Fruit fly (Drosophila melanogaster) whole organism, prepupa: ENCODE measurements around the gene PGRP-SB1.
A peak's percentile ranks its signal among the peaks of the same experiment; 100 is the strongest.

Source experiments
- Blimp-1 ChIP-seq: fragments of 200-800 bp; sonication (Bioruptor generic); optimal IDR thresholded peaks from 3 replicates; lab custom pipeline; 2017; ENCODE audit warnings: missing biosample characterization, missing genetic modification characterization, mild to moderate bottlenecking, moderate library complexity, missing genetic modification reagents
- CG10631 ChIP-seq: fragments of 200-800 bp; sonication (Bioruptor generic); optimal IDR thresholded peaks from 2 replicates; lab custom pipeline; 2016; ENCODE audit warnings: missing biosample characterization, missing genetic modification characterization
- CG10669 ChIP-seq: fragments of 200-800 bp; sonication (Bioruptor generic); optimal IDR thresholded peaks from 3 replicates; lab custom pipeline; 2018; ENCODE audit warnings: missing biosample characterization, mild to moderate bottlenecking, missing genetic modification characterization, moderate library complexity
- CG11294 ChIP-seq: fragments of 200-800 bp; sonication (Bioruptor generic); IDR thresholded peaks from 2 replicates; pipeline ENCODE4 v1.3.6; 2022; ENCODE audit warnings: missing biosample characterization, missing genetic modification characterization
- CG11762 ChIP-seq: fragments of 200-800 bp; sonication (Bioruptor generic); optimal IDR thresholded peaks from 3 replicates; lab custom pipeline; 2016; ENCODE audit warnings: missing biosample characterization, missing genetic modification characterization; ENCODE audit not compliant: insufficient read depth
- CG11902 ChIP-seq: fragments of 200-800 bp; sonication (Bioruptor generic); optimal IDR thresholded peaks from 3 replicates; lab custom pipeline; 2016; ENCODE audit warnings: missing biosample characterization, missing genetic modification characterization
- CG15336 ChIP-seq: fragments of 200-800 bp; sonication (Bioruptor generic); IDR thresholded peaks from 2 replicates; pipeline ENCODE4 v1.3.6; 2022; ENCODE audit warnings: missing biosample characterization, missing genetic modification characterization
- CG1621 ChIP-seq: fragments of 200-800 bp; sonication (Bioruptor generic); optimal IDR thresholded peaks from 3 replicates; lab custom pipeline; 2018; ENCODE audit warnings: missing biosample characterization, mild to moderate bottlenecking, missing genetic modification characterization
- CG16779 ChIP-seq: fragments of 200-800 bp; sonication (Bioruptor generic); optimal IDR thresholded peaks from 3 replicates; lab custom pipeline; 2017; ENCODE audit warnings: missing biosample characterization, mild to moderate bottlenecking, missing genetic modification characterization
- CG3032 ChIP-seq: fragments of 200-800 bp; optimal IDR thresholded peaks from 2 replicates; lab custom pipeline; 2019; ENCODE audit warnings: missing biosample characterization, mild to moderate bottlenecking, missing genetic modification characterization, moderate library complexity
- CG31627 ChIP-seq: fragments of 200-800 bp; sonication (Bioruptor generic); optimal IDR thresholded peaks from 3 replicates; lab custom pipeline; 2016; ENCODE audit warnings: missing biosample characterization, missing genetic modification characterization
- CG32006 ChIP-seq: fragments of 200-800 bp; sonication (Bioruptor generic); optimal IDR thresholded peaks from 3 replicates; lab custom pipeline; 2017; ENCODE audit warnings: missing biosample characterization, mild to moderate bottlenecking, missing genetic modification characterization
- CG34406 ChIP-seq: fragments of 200-800 bp; sonication (Bioruptor generic); optimal IDR thresholded peaks from 3 replicates; lab custom pipeline; 2016; ENCODE audit warnings: missing biosample characterization, missing genetic modification characterization
- CG3919 ChIP-seq: fragments of 200-800 bp; sonication (Bioruptor generic); optimal IDR thresholded peaks from 3 replicates; lab custom pipeline; 2016; ENCODE audit warnings: missing biosample characterization, missing genetic modification characterization
- CG6163 ChIP-seq: fragments of 200-800 bp; sonication (Bioruptor generic); IDR thresholded peaks from 3 replicates; pipeline ENCODE4 v1.3.6; 2022; ENCODE audit warnings: missing biosample characterization, missing genetic modification characterization
- CG6276 ChIP-seq: fragments of 200-800 bp; sonication (Bioruptor generic); optimal IDR thresholded peaks from 2 replicates; lab custom pipeline; 2017; ENCODE audit warnings: missing biosample characterization, mild to moderate bottlenecking, missing genetic modification characterization
- CG6792 ChIP-seq: fragments of 200-800 bp; sonication (Bioruptor generic); optimal IDR thresholded peaks from 3 replicates; lab custom pipeline; 2016; ENCODE audit warnings: missing biosample characterization, missing genetic modification characterization
- CG6808 ChIP-seq: fragments of 200-800 bp; sonication (Bioruptor generic); optimal IDR thresholded peaks from 3 replicates; lab custom pipeline; 2017; ENCODE audit warnings: missing biosample characterization, missing genetic modification characterization, mild to moderate bottlenecking, moderate library complexity, missing genetic modification reagents
- CG6854 ChIP-seq: fragments of 200-800 bp; sonication (Bioruptor generic); optimal IDR thresholded peaks from 2 replicates; lab custom pipeline; 2017; ENCODE audit warnings: missing biosample characterization, mild to moderate bottlenecking, missing genetic modification characterization
- CG8319 ChIP-seq: fragments of 200-800 bp; sonication (Bioruptor generic); optimal IDR thresholded peaks from 3 replicates; lab custom pipeline; 2016; ENCODE audit warnings: missing biosample characterization, missing genetic modification characterization
- CG8632 ChIP-seq: fragments of 200-800 bp; sonication (Bioruptor generic); optimal IDR thresholded peaks from 3 replicates; lab custom pipeline; 2016; ENCODE audit warnings: missing biosample characterization, missing genetic modification characterization
- CG9139 ChIP-seq: fragments of 200-800 bp; sonication (Bioruptor generic); optimal IDR thresholded peaks from 3 replicates; lab custom pipeline; 2017; ENCODE audit warnings: missing biosample characterization, mild to moderate bottlenecking, missing genetic modification characterization
- Eip93F ChIP-seq: fragments of 200-800 bp; sonication (Bioruptor generic); optimal IDR thresholded peaks from 2 replicates; lab custom pipeline; 2016; ENCODE audit warnings: missing biosample characterization, mild to moderate bottlenecking, missing genetic modification characterization
- Ets96B ChIP-seq: fragments of 200-800 bp; optimal IDR thresholded peaks from 2 replicates; lab custom pipeline; 2019; ENCODE audit warnings: missing biosample characterization, mild to moderate bottlenecking, missing genetic modification characterization, moderate library complexity
- Gug ChIP-seq: fragments of 200-800 bp; sonication (Bioruptor generic); IDR thresholded peaks from 2 replicates; pipeline ENCODE4 v1.3.6; 2022; ENCODE audit warnings: missing biosample characterization, missing genetic modification characterization
- Hr39 ChIP-seq: fragments of 200-800 bp; sonication (Bioruptor generic); optimal IDR thresholded peaks from 2 replicates; lab custom pipeline; 2016; ENCODE audit warnings: missing biosample characterization, missing genetic modification characterization
- Hr4 ChIP-seq: fragments of 200-800 bp; sonication (Bioruptor generic); optimal IDR thresholded peaks from 3 replicates; lab custom pipeline; 2016; ENCODE audit warnings: missing biosample characterization, missing genetic modification characterization
- Lpt ChIP-seq: fragments of 200-800 bp; sonication (Bioruptor generic); optimal IDR thresholded peaks from 3 replicates; lab custom pipeline; 2016; ENCODE audit warnings: missing biosample characterization, missing genetic modification characterization
- Met ChIP-seq: fragments of 200-800 bp; sonication (Bioruptor generic); optimal IDR thresholded peaks from 3 replicates; lab custom pipeline; 2016; ENCODE audit warnings: missing biosample characterization, missing genetic modification characterization
- Smox ChIP-seq: fragments of 200-800 bp; sonication (Bioruptor generic); optimal IDR thresholded peaks from 3 replicates; lab custom pipeline; 2016; ENCODE audit warnings: missing biosample characterization, missing genetic modification characterization
- Sox102F ChIP-seq: fragments of 200-800 bp; sonication (Bioruptor generic); optimal IDR thresholded peaks from 2 replicates; lab custom pipeline; 2016; ENCODE audit warnings: missing biosample characterization, mild to moderate bottlenecking, missing genetic modification characterization
- Sox14 ChIP-seq: fragments of 200-800 bp; sonication (Bioruptor generic); optimal IDR thresholded peaks from 3 replicates; lab custom pipeline; 2016; ENCODE audit warnings: missing biosample characterization, missing genetic modification characterization
- Sox15 ChIP-seq: fragments of 200-800 bp; sonication (Bioruptor generic); optimal IDR thresholded peaks from 3 replicates; lab custom pipeline; 2016; ENCODE audit warnings: missing biosample characterization, missing genetic modification characterization
- acj6 ChIP-seq: fragments of 200-800 bp; sonication (Bioruptor generic); optimal IDR thresholded peaks from 3 replicates; lab custom pipeline; 2016; ENCODE audit warnings: missing biosample characterization, missing genetic modification characterization
- cyc ChIP-seq: fragments of 200-800 bp; sonication (Bioruptor generic); optimal IDR thresholded peaks from 3 replicates; lab custom pipeline; 2016; ENCODE audit warnings: missing biosample characterization, missing genetic modification characterization
- dsx ChIP-seq: fragments of 200-800 bp; optimal IDR thresholded peaks from 3 replicates; lab custom pipeline; 2019; ENCODE audit warnings: missing biosample characterization, mild to moderate bottlenecking, missing genetic modification characterization, moderate library complexity; ENCODE audit not compliant: poor library complexity, severe bottlenecking
- eg ChIP-seq: fragments of 200-800 bp; sonication (Bioruptor generic); IDR thresholded peaks from 3 replicates; pipeline ENCODE4 v1.3.6; 2022; ENCODE audit warnings: missing biosample characterization, missing genetic modification characterization
- esn ChIP-seq: fragments of 200-800 bp; sonication (Bioruptor generic); optimal IDR thresholded peaks from 2 replicates; lab custom pipeline; 2016; ENCODE audit warnings: missing biosample characterization, mild to moderate bottlenecking, missing genetic modification characterization, moderate library complexity
- fd59A ChIP-seq: fragments of 200-800 bp; sonication (Bioruptor generic); optimal IDR thresholded peaks from 2 replicates; lab custom pipeline; 2017; ENCODE audit warnings: missing biosample characterization, mild to moderate bottlenecking, missing genetic modification characterization, missing genetic modification reagents
- fd85E ChIP-seq: fragments of 200-800 bp; sonication (Bioruptor generic); optimal IDR thresholded peaks from 3 replicates; lab custom pipeline; 2016; ENCODE audit warnings: missing biosample characterization, missing genetic modification characterization
- lz ChIP-seq: fragments of 200-800 bp; sonication (Bioruptor generic); optimal IDR thresholded peaks from 3 replicates; lab custom pipeline; 2016; ENCODE audit warnings: missing biosample characterization, missing genetic modification characterization
- spab ChIP-seq: fragments of 200-800 bp; sonication (Bioruptor generic); optimal IDR thresholded peaks from 2 replicates; lab custom pipeline; 2017; ENCODE audit warnings: missing biosample characterization, mild to moderate bottlenecking, missing genetic modification characterization, missing genetic modification reagents
- ss ChIP-seq, 2 experiments: fragments of 200-800 bp; sonication (Bioruptor generic); optimal IDR thresholded peaks; 2 replicates in 1 of 2; 3 replicates in 1 of 2; lab custom pipeline; 2017 to 2018; ENCODE audit warnings: mild to moderate bottlenecking in 2 of 2, missing biosample characterization in 2 of 2, missing genetic modification characterization in 2 of 2, moderate library complexity in 1 of 2
- svp ChIP-seq: fragments of 200-800 bp; sonication (Bioruptor generic); peaks from one replicate; lab custom pipeline; 2016; ENCODE audit warnings: missing biosample characterization, missing genetic modification characterization
- topi ChIP-seq: fragments of 200-800 bp; sonication (Bioruptor generic); optimal IDR thresholded peaks from 3 replicates; lab custom pipeline; 2016; ENCODE audit warnings: missing biosample characterization, missing genetic modification characterization
- vri ChIP-seq: fragments of 200-800 bp; sonication (Bioruptor generic); optimal IDR thresholded peaks from 3 replicates; lab custom pipeline; 2016; ENCODE audit warnings: missing biosample characterization, mild to moderate bottlenecking, missing genetic modification characterization

Gene PGRP-SB1

dm6 chr3L:16711430-16712228 lies 16.2 kb downstream of the PGRP-SB1 start, which contains the start of the genes CG43954, Lasp and Dab (continued):
- peak; percentile 35 for TF ChIP-seq Met (GFP tag; lab: Kevin White, UChicago)

dm6 chr3L:16710258-16711020 lies 17.4 kb downstream of the PGRP-SB1 start:
- TF ChIP-seq Hr4 (GFP tag; lab: Kevin White, UChicago) (peak; percentile 40), CG15336 (GFP tag; lab: Robert Waterston, UW) (peak; percentile 81), fd85E (GFP tag; lab: Kevin White, UChicago) (no peak), spab (peak; percentile 35), Gug (GFP tag; lab: Robert Waterston, UW) (peak; percentile 60; the same call in 1 of the 2 replicates), CG8632 (GFP tag; lab: Kevin White, UChicago) (peak; percentile 37), Blimp-1 (peak; percentile 1), CG34406 (peak; percentile 57), CG10631 (peak; percentile 71), CG16779 (tag; lab: Kevin White, UChicago) (peak; percentile 48), svp (GFP tag; lab: Kevin White, UChicago) (peak; percentile 86), CG6854 (no peak), lz (GFP tag; lab: Kevin White, UChicago) (peak; percentile 23), vri (GFP tag; lab: Kevin White, UChicago) (no peak), CG31627 (no peak), Eip93F (GFP tag; lab: Kevin White, UChicago) (no peak), acj6 (peak; percentile 45), CG1621 (tag; lab: Kevin White, UChicago) (no peak), CG11294 (GFP tag; lab: Robert Waterston, UW) (peak; percentile 68; the same call in 1 of the 2 replicates), Lpt (peak; percentile 44), CG9139 (GFP tag; lab: Kevin White, UChicago) (peak; percentile 34), CG10669 (GFP tag; lab: Kevin White, UChicago) (peak; percentile 63), Sox15 (GFP tag; lab: Kevin White, UChicago) (no peak), Sox14 (GFP tag; lab: Kevin White, UChicago) (no peak), CG6276 (GFP tag; lab: Kevin White, UChicago) (peak; percentile 68), CG8319 (GFP tag; lab: Kevin White, UChicago) (no peak), CG3919 (GFP tag; lab: Kevin White, UChicago) (peak; percentile 22), dsx (GFP tag; lab: Kevin White, UChicago) (peak; percentile 73), CG6792 (peak; percentile 57), cyc (GFP tag; lab: Kevin White, UChicago) (peak; percentile 30), CG6808 (GFP tag; lab: Kevin White, UChicago) (peak; percentile 62), Hr39 (GFP tag; lab: Kevin White, UChicago) (no peak), CG3032 (tag; lab: Kevin White, UChicago) (peak; percentile 74), Smox (no peak), CG11762 (GFP tag; lab: Kevin White, UChicago) (peak; percentile 1), eg (GFP tag; lab: Robert Waterston, UW) (peak; percentile 85), CG32006 (peak; percentile 75), CG6163 (peak; percentile 76; the same call in 1 of the 3 replicates), Sox102F (GFP tag; lab: Kevin White, UChicago) (no peak), CG11902 (GFP tag; lab: Kevin White, UChicago) (peak; percentile 56), esn (GFP tag; lab: Kevin White, UChicago) (peak; percentile 37), ss (GFP tag; optimal IDR thresholded peaks at IDR 0.05; lab: Kevin White, UChicago) (peak; percentile 68 to 77), topi (GFP tag; lab: Kevin White, UChicago) (peak; percentile 44), fd59A (GFP tag; lab: Kevin White, UChicago) (no peak), Met (GFP tag; lab: Kevin White, UChicago) (no peak), Ets96B (peak; percentile 53)
